Fruit fly (Drosophila melanogaster) whole organism, embryonic: ENCODE measurements around the gene abo.

Source experiments
- Blimp-1 ChIP-seq: fragments of 200-800 bp; sonication (Bioruptor generic); optimal IDR thresholded peaks from 3 replicates; lab custom pipeline; 2018; ENCODE audit warnings: missing biosample characterization, missing genetic modification characterization, mild to moderate bottlenecking, moderate library complexity, missing genetic modification reagents
- CG10209 ChIP-seq: fragments of 200-800 bp; sonication (Bioruptor generic); optimal IDR thresholded peaks from 3 replicates; lab custom pipeline; 2017; ENCODE audit warnings: missing biosample characterization, mild to moderate bottlenecking, missing genetic modification characterization, missing genetic modification reagents
- CG1024 ChIP-seq: fragments of 200-800 bp; sonication (Bioruptor generic); IDR thresholded peaks from 2 replicates; pipeline ENCODE4 v1.3.6; 2022; ENCODE audit warnings: missing biosample characterization, missing genetic modification characterization
- CG10431 ChIP-seq: fragments of 200-800 bp; sonication (Bioruptor generic); optimal IDR thresholded peaks from 3 replicates; lab custom pipeline; 2018; ENCODE audit warnings: missing biosample characterization, mild to moderate bottlenecking, missing genetic modification characterization
- CG10979 ChIP-seq: fragments of 200-800 bp; sonication (Bioruptor generic); optimal IDR thresholded peaks from 2 replicates; lab custom pipeline; 2018; ENCODE audit warnings: missing biosample characterization, mild to moderate bottlenecking, missing genetic modification characterization, moderate library complexity
- CG11560 ChIP-seq: fragments of 200-800 bp; sonication (Bioruptor generic); IDR thresholded peaks from 3 replicates; pipeline ENCODE4 v1.3.6; 2022; ENCODE audit warnings: missing biosample characterization, missing genetic modification characterization
- CG12219 ChIP-seq: fragments of 200-800 bp; sonication (Bioruptor generic); optimal IDR thresholded peaks from 3 replicates; lab custom pipeline; 2018; ENCODE audit warnings: missing biosample characterization, mild to moderate bottlenecking, missing genetic modification characterization
- CG13424 ChIP-seq: fragments of 200-800 bp; sonication (Bioruptor generic); optimal IDR thresholded peaks from 2 replicates; lab custom pipeline; 2019; ENCODE audit warnings: missing biosample characterization, mild to moderate bottlenecking, missing genetic modification characterization, moderate library complexity
- CG14710 ChIP-seq: fragments of 200-800 bp; sonication (Bioruptor generic); optimal IDR thresholded peaks from 3 replicates; lab custom pipeline; 2019; ENCODE audit warnings: missing biosample characterization, mild to moderate bottlenecking, missing genetic modification characterization, moderate library complexity
- CG1602 ChIP-seq: fragments of 200-800 bp; sonication (Bioruptor generic); optimal IDR thresholded peaks from 3 replicates; lab custom pipeline; 2016; ENCODE audit warnings: missing biosample characterization, missing genetic modification characterization
- CG16815 ChIP-seq: fragments of 200-800 bp; sonication (Bioruptor generic); optimal IDR thresholded peaks from 3 replicates; lab custom pipeline; 2017; ENCODE audit warnings: missing biosample characterization, mild to moderate bottlenecking, missing genetic modification characterization
- CG17186 ChIP-seq: fragments of 200-800 bp; sonication (Bioruptor generic); optimal IDR thresholded peaks from 3 replicates; lab custom pipeline; 2017; ENCODE audit warnings: missing biosample characterization, missing genetic modification reagents, missing genetic modification characterization
- CG17612 ChIP-seq: fragments of 200-800 bp; sonication (Bioruptor generic); IDR thresholded peaks from 2 replicates; pipeline ENCODE4 v1.3.6; 2022; ENCODE audit warnings: missing biosample characterization, missing genetic modification characterization
- CG17829 ChIP-seq: fragments of 200-800 bp; optimal IDR thresholded peaks from 2 replicates; lab custom pipeline; 2019; ENCODE audit warnings: missing biosample characterization, mild to moderate bottlenecking, missing genetic modification characterization, moderate library complexity
- CG18011 ChIP-seq: fragments of 200-800 bp; sonication (Bioruptor generic); optimal IDR thresholded peaks from 2 replicates; lab custom pipeline; 2017; ENCODE audit warnings: missing biosample characterization, missing genetic modification characterization, mild to moderate bottlenecking, moderate library complexity, missing genotype
- CG3726 ChIP-seq: fragments of 200-800 bp; sonication (Bioruptor generic); IDR thresholded peaks from 3 replicates; pipeline ENCODE4, ENCODE4 v1.3.6; 2022; ENCODE audit warnings: missing biosample characterization, missing genetic modification characterization
- CG3847 ChIP-seq: fragments of 200-800 bp; sonication (Bioruptor generic); IDR thresholded peaks from 2 replicates; pipeline ENCODE4 v1.3.6; 2022; ENCODE audit warnings: missing biosample characterization, missing genetic modification characterization
- CG7839 ChIP-seq: fragments of 200-800 bp; sonication (Bioruptor generic); optimal IDR thresholded peaks from 3 replicates; lab custom pipeline; 2018; ENCODE audit warnings: missing biosample characterization, mild to moderate bottlenecking, missing genetic modification characterization, moderate library complexity
- CG9727 ChIP-seq: fragments of 200-800 bp; sonication (Bioruptor generic); optimal IDR thresholded peaks from 3 replicates; lab custom pipeline; 2017; ENCODE audit warnings: missing biosample characterization, mild to moderate bottlenecking, missing genetic modification characterization
- CkIIα-i1 ChIP-seq: fragments of 200-800 bp; sonication (Bioruptor generic); IDR thresholded peaks from 2 replicates; pipeline ENCODE4 v1.3.6; 2022; ENCODE audit warnings: missing biosample characterization, missing genetic modification characterization
- Deaf1 ChIP-seq: fragments of 200-800 bp; optimal IDR thresholded peaks from 3 replicates; lab custom pipeline; 2019; ENCODE audit warnings: missing biosample characterization, mild to moderate bottlenecking, missing genetic modification characterization, moderate library complexity
- Dp ChIP-seq: fragments of 200-800 bp; sonication (Bioruptor generic); optimal IDR thresholded peaks from 2 replicates; lab custom pipeline; 2018; ENCODE audit warnings: missing biosample characterization, mild to moderate bottlenecking, missing genetic modification characterization, moderate library complexity
- Dref ChIP-seq: fragments of 200-800 bp; sonication (Bioruptor generic); IDR thresholded peaks from 2 replicates; pipeline ENCODE4 v1.3.6; 2022; ENCODE audit warnings: missing biosample characterization, missing genetic modification characterization
- Ets97D ChIP-seq: fragments of 200-800 bp; sonication (Bioruptor generic); optimal IDR thresholded peaks from 3 replicates; lab custom pipeline; 2016; ENCODE audit warnings: missing biosample characterization, missing genetic modification characterization
- Fer1 ChIP-seq: fragments of 200-800 bp; sonication (Bioruptor generic); optimal IDR thresholded peaks from 2 replicates; lab custom pipeline; 2017; ENCODE audit warnings: missing biosample characterization, mild to moderate bottlenecking, missing genetic modification characterization
- Fer2 ChIP-seq: fragments of 200-800 bp; sonication (Bioruptor generic); optimal IDR thresholded peaks from 2 replicates; lab custom pipeline; 2018; ENCODE audit warnings: missing biosample characterization, mild to moderate bottlenecking, missing genetic modification characterization, moderate library complexity
- HLH3B ChIP-seq: fragments of 200-800 bp; sonication (Bioruptor generic); IDR thresholded peaks from 2 replicates; pipeline ENCODE4 v1.3.6; 2022; ENCODE audit warnings: missing biosample characterization, missing genetic modification characterization
- Jarid2 ChIP-seq: fragments of 200-800 bp; sonication (Bioruptor generic); optimal IDR thresholded peaks from 3 replicates; lab custom pipeline; 2017; ENCODE audit warnings: mild to moderate bottlenecking, missing biosample characterization, missing genetic modification reagents, missing genetic modification characterization
- Meics ChIP-seq: fragments of 200-800 bp; sonication (Bioruptor generic); optimal IDR thresholded peaks from 2 replicates; lab custom pipeline; 2017; ENCODE audit warnings: missing biosample characterization, mild to moderate bottlenecking, missing genetic modification characterization
- NK7.1 ChIP-seq: fragments of 200-800 bp; sonication (Bioruptor generic); optimal IDR thresholded peaks from 3 replicates; lab custom pipeline; 2016; ENCODE audit warnings: missing biosample characterization, missing genetic modification characterization
- NfI ChIP-seq: fragments of 200-800 bp; sonication (Bioruptor generic); optimal IDR thresholded peaks from 3 replicates; lab custom pipeline; 2018; ENCODE audit warnings: missing biosample characterization, mild to moderate bottlenecking, missing genetic modification characterization, moderate library complexity
- Poxn ChIP-seq: fragments of 200-800 bp; sonication (Bioruptor generic); IDR thresholded peaks from 2 replicates; pipeline ENCODE4 v1.3.6; 2022; ENCODE audit warnings: missing biosample characterization, missing genetic modification characterization
- Six4 ChIP-seq: fragments of 200-800 bp; sonication (Bioruptor generic); optimal IDR thresholded peaks from 2 replicates; lab custom pipeline; 2016; ENCODE audit warnings: missing biosample characterization, missing genetic modification characterization
- ap ChIP-seq: fragments of 200-800 bp; sonication (Bioruptor generic); IDR thresholded peaks from 2 replicates; pipeline ENCODE4 v1.3.6; 2022; ENCODE audit warnings: missing biosample characterization, missing genetic modification characterization
- caup ChIP-seq: fragments of 200-800 bp; sonication (Bioruptor generic); optimal IDR thresholded peaks from 3 replicates; lab custom pipeline; 2017; ENCODE audit warnings: missing biosample characterization, mild to moderate bottlenecking, missing genetic modification characterization, moderate library complexity; ENCODE audit not compliant: severe bottlenecking
- chinmo ChIP-seq: fragments of 200-800 bp; sonication (Bioruptor generic); IDR thresholded peaks from 4 replicates; pipeline ENCODE4 v1.3.6; 2022; ENCODE audit warnings: missing biosample characterization, missing genetic modification characterization; ENCODE audit not compliant: partially characterized antibody
- chm ChIP-seq: fragments of 200-800 bp; sonication (Bioruptor generic); IDR thresholded peaks from 2 replicates; pipeline ENCODE4 v1.3.6; 2022; ENCODE audit warnings: missing biosample characterization, missing genetic modification characterization
- corto ChIP-seq: fragments of 200-800 bp; sonication (Bioruptor generic); optimal IDR thresholded peaks from 2 replicates; lab custom pipeline; 2016; ENCODE audit warnings: missing biosample characterization, mild to moderate bottlenecking, missing genetic modification characterization, moderate library complexity
- dimm ChIP-seq: fragments of 200-800 bp; sonication (Bioruptor generic); IDR thresholded peaks from 2 replicates; pipeline ENCODE4 v1.3.6; 2022; ENCODE audit warnings: missing biosample characterization, missing genetic modification characterization
- dmrt11E ChIP-seq: fragments of 200-800 bp; sonication (Bioruptor generic); optimal IDR thresholded peaks from 3 replicates; lab custom pipeline; 2018; ENCODE audit warnings: missing biosample characterization, mild to moderate bottlenecking, missing genetic modification characterization, moderate library complexity
- h ChIP-seq: fragments of >200 bp; optimal IDR thresholded peaks from 2 replicates; lab custom pipeline; 2017
- insv ChIP-seq, 2 experiments: fragments of 200-800 bp; sonication (Bioruptor generic); optimal IDR thresholded peaks; 3 replicates each; lab custom pipeline; 2016 to 2018; ENCODE audit warnings: missing biosample characterization in 2 of 2, missing genetic modification characterization in 2 of 2
- lilli ChIP-seq: fragments of 200-800 bp; sonication (Bioruptor generic); optimal IDR thresholded peaks from 3 replicates; lab custom pipeline; 2016; ENCODE audit warnings: missing biosample characterization, missing genetic modification characterization
- nau ChIP-seq: fragments of 200-800 bp; sonication (Bioruptor generic); optimal IDR thresholded peaks from 3 replicates; lab custom pipeline; 2017; ENCODE audit warnings: missing biosample characterization, mild to moderate bottlenecking, missing genetic modification characterization, missing genetic modification reagents
- nom ChIP-seq: fragments of 200-800 bp; sonication (Bioruptor generic); optimal IDR thresholded peaks from 2 replicates; lab custom pipeline; 2017; ENCODE audit warnings: missing biosample characterization, missing genetic modification characterization, mild to moderate bottlenecking, moderate library complexity, missing genetic modification reagents
- pnt ChIP-seq: fragments of 200-800 bp; sonication (Bioruptor generic); optimal IDR thresholded peaks from 3 replicates; lab custom pipeline; 2016; ENCODE audit warnings: missing biosample characterization, missing genetic modification characterization
- pzg ChIP-seq: fragments of 200-800 bp; sonication (Bioruptor generic); optimal IDR thresholded peaks from 3 replicates; lab custom pipeline; 2018; ENCODE audit warnings: missing biosample characterization, mild to moderate bottlenecking, missing genetic modification characterization, moderate library complexity
- row ChIP-seq: fragments of 200-800 bp; sonication (Bioruptor generic); IDR thresholded peaks from 3 replicates; pipeline ENCODE4 v1.3.6; 2022; ENCODE audit warnings: missing biosample characterization, missing genetic modification characterization
- slbo ChIP-seq: fragments of 200-800 bp; sonication (Bioruptor generic); IDR thresholded peaks from 2 replicates; pipeline ENCODE4 v1.3.6; 2022; ENCODE audit warnings: missing biosample characterization, missing genetic modification characterization
- zen ChIP-seq: fragments of 200-800 bp; sonication (Bioruptor generic); optimal IDR thresholded peaks from 3 replicates; lab custom pipeline; 2018; ENCODE audit warnings: missing biosample characterization, mild to moderate bottlenecking, missing genetic modification characterization, moderate library complexity

Gene abo

dm6 chr2L:10986138-10986537 lies 11.0 kb upstream of the abo start (continued):
- TF ChIP-seq Meics (GFP tag; lab: Kevin White, UChicago) (peak; percentile 27), row (GFP tag; lab: Robert Waterston, UW) (peak; percentile 30; the same call in 1 of the 3 replicates), CG13424 (peak; percentile 11), CG7839 (tag; lab: Kevin White, UChicago) (no peak), corto (GFP tag; lab: Kevin White, UChicago) (no peak), CG17612 (GFP tag; lab: Robert Waterston, UW) (peak; percentile 26; the same call in 1 of the 2 replicates), caup (GFP tag; lab: Kevin White, UChicago) (peak; percentile 36), CG10209 (GFP tag; lab: Kevin White, UChicago) (no peak), slbo (GFP tag; lab: Robert Waterston, UW) (no peak), CG14710 (peak; percentile 47), Dp (GFP tag; lab: Kevin White, UChicago) (no peak), CG17829 (tag; lab: Kevin White, UChicago) (peak; percentile 67), Fer1 (GFP tag; lab: Kevin White, UChicago) (peak; percentile 47), CG11560 (tag; lab: Robert Waterston, UW) (no peak), CkIIα-i1 (GFP tag; lab: Robert Waterston, UW) (no peak), Ets97D (GFP tag; lab: Kevin White, UChicago) (peak; percentile 16), CG17186 (GFP tag; lab: Kevin White, UChicago) (no peak), zen (tag; lab: Kevin White, UChicago) (peak; percentile 40), Deaf1 (tag; lab: Kevin White, UChicago) (no peak), h (lab: Kevin White, UChicago) (no peak), CG18011 (no peak), pzg (peak; percentile 16), CG3726 (0 out of 3 replicates have a peak, but pooled peaks have one; percentile 37), CG1602 (GFP tag; lab: Kevin White, UChicago) (peak; percentile 4), CG1024 (GFP tag; lab: Robert Waterston, UW) (peak; percentile 70), CG9727 (GFP tag; lab: Kevin White, UChicago) (peak; percentile 46), Six4 (GFP tag; lab: Kevin White, UChicago) (peak; percentile 12), CG16815 (GFP tag; lab: Kevin White, UChicago) (no peak), Dref (GFP tag; lab: Robert Waterston, UW) (no peak), Fer2 (tag; lab: Kevin White, UChicago) (no peak), HLH3B (GFP tag; lab: Robert Waterston, UW) (peak; percentile 30; the same call in 1 of the 2 replicates), NK7.1 (no peak), chm (0 out of 2 replicates have a peak, but pooled peaks have one; percentile 9), dimm (GFP tag; lab: Robert Waterston, UW) (peak; percentile 17; the same call in 1 of the 2 replicates), CG10431 (GFP tag; lab: Kevin White, UChicago) (no peak), Poxn (GFP tag; lab: Robert Waterston, UW) (no peak), CG12219 (GFP tag; lab: Kevin White, UChicago) (no peak), CG10979 (tag; lab: Kevin White, UChicago) (peak; percentile 54), nau (GFP tag; lab: Kevin White, UChicago) (no peak), NfI (GFP tag; lab: Kevin White, UChicago) (no peak), pnt (no peak), ap (GFP tag; lab: Robert Waterston, UW) (peak; percentile 72), CG3847 (no peak; the same call in 1 of the 2 replicates), dmrt11E (tag; lab: Kevin White, UChicago) (peak; percentile 34), Jarid2 (GFP tag; lab: Kevin White, UChicago) (no peak), lilli (peak; percentile 1), Blimp-1 (no peak), insv (GFP tag; optimal IDR thresholded peaks at IDR 0.05; lab: Kevin White, UChicago) (no peak), chinmo (GFP tag; lab: Robert Waterston, UW) (no peak), nom (GFP tag; lab: Kevin White, UChicago) (no peak)
